Worm (Caenorhabditis elegans) whole organism, mixed stage, embryonic: ENCODE data around the gene B0462.5.

ENCODE experiments used
- blmp-1 ChIP-seq: fragments of 150-350 bp; optimal IDR thresholded peaks from 2 replicates; lab custom pipeline; 2014; ENCODE audit warnings: missing biosample characterization, missing genetic modification characterization
- cnd-1 ChIP-seq: fragments of 200-800 bp; sonication (Bioruptor generic); optimal IDR thresholded peaks from 2 replicates; lab custom pipeline; 2018; ENCODE audit warnings: mild to moderate bottlenecking, missing genetic modification characterization, missing compliant biosample characterization
- elt-3 ChIP-seq: fragments of 150-350 bp; optimal IDR thresholded peaks from 2 replicates; lab custom pipeline; 2014; ENCODE audit warnings: missing biosample characterization, missing genetic modification characterization
- lin-13 ChIP-seq: fragments of 150-350 bp; optimal IDR thresholded peaks from 2 replicates; lab custom pipeline; 2014; ENCODE audit warnings: missing biosample characterization, missing genetic modification characterization
- lsy-2 ChIP-seq: fragments of 150-350 bp; optimal IDR thresholded peaks from 2 replicates; lab custom pipeline; 2014; ENCODE audit warnings: missing biosample characterization, missing genetic modification characterization
- mep-1 ChIP-seq: fragments of 150-350 bp; optimal IDR thresholded peaks from 2 replicates; lab custom pipeline; 2017; ENCODE audit warnings: missing biosample characterization, missing genetic modification reagents, missing genetic modification characterization, inconsistent platforms
- nhr-237 ChIP-seq: fragments of 150-350 bp; optimal IDR thresholded peaks from 2 replicates; lab custom pipeline; 2014; ENCODE audit warnings: missing biosample characterization, missing genetic modification characterization
- nhr-28 ChIP-seq: fragments of 150-350 bp; optimal IDR thresholded peaks from 2 replicates; lab custom pipeline; 2014; ENCODE audit warnings: missing biosample characterization, missing genetic modification characterization
- sptf-1 ChIP-seq: sonication (generic microtip); optimal IDR thresholded peaks from 2 replicates; lab custom pipeline; 2017; ENCODE audit warnings: mild to moderate bottlenecking, missing genetic modification characterization, moderate library complexity, missing compliant biosample characterization
- unc-120 ChIP-seq: sonication (generic microtip); optimal IDR thresholded peaks from 2 replicates; lab custom pipeline; 2017; ENCODE audit warnings: missing genetic modification characterization, missing compliant biosample characterization; ENCODE audit not compliant: poor library complexity, severe bottlenecking
- ztf-11 ChIP-seq: fragments of 150-350 bp; optimal IDR thresholded peaks from 2 replicates; lab custom pipeline; 2014; ENCODE audit warnings: missing biosample characterization, missing genetic modification characterization

ce11 chrV:18350046-18350445 lies 26.9 kb upstream of the B0462.5 start, which contains the start of gene C08E8.3:
- TF ChIP-seq ztf-11 (tag; lab: Kevin White, UChicago) (no peak), lin-13 (tag; lab: Kevin White, UChicago) (no peak), nhr-28 (tag; lab: Kevin White, UChicago) (no peak), lsy-2 (tag; lab: Kevin White, UChicago) (no peak), sptf-1 (tag; lab: Kevin White, UChicago) (no peak), mep-1 (no peak), blmp-1 (tag; lab: Kevin White, UChicago) (no peak), unc-120 (no peak), cnd-1 (tag; lab: Kevin White, UChicago) (no peak), nhr-237 (tag; lab: Kevin White, UChicago) (no peak), elt-3 (tag; lab: Kevin White, UChicago) (no peak)
